Comparison of ENCODE assay signal across 2 fruit fly cellular contexts in genomic region chr2L:12005436-12006396, dm6.
A peak's percentile ranks its signal among the peaks of the same experiment; 100 is the strongest.
TF ChIP-seq lines count a peak whose summit lies in the region.

No protein-coding gene starts in this region.

TF ChIP-seq in whole organism, adult, 20 proteins besides CTCF, POLR2A, EP300 and RAD21 (continued from another document):
- TF ChIP-seq Clk (GFP tag; optimal IDR thresholded peaks at IDR 0.05; lab: Kevin White, UChicago), result no peak
- no peak for TF ChIP-seq CG7045 (GFP tag; optimal IDR thresholded peaks at IDR 0.05; lab: Kevin White, UChicago)

TF ChIP-seq in whole organism, embryonic, 481 proteins besides CTCF, POLR2A, EP300 and RAD21 (continued from another document):
- TF ChIP-seq kah (GFP tag; optimal IDR thresholded peaks at IDR 0.05; lab: Kevin White, UChicago) (peak; percentile 93), lab (GFP tag; optimal IDR thresholded peaks at IDR 0.05; lab: Kevin White, UChicago) (peak; percentile 14), unc-4 (GFP tag; IDR thresholded peaks at IDR 0.05; lab: Robert Waterston, UW; ENCODE audit: partially characterized antibody) (no peak), CG18599 (GFP tag; optimal IDR thresholded peaks at IDR 0.05; lab: Kevin White, UChicago) (peak; percentile 40), CG8290 (GFP tag; optimal IDR thresholded peaks at IDR 0.05; lab: Kevin White, UChicago) (no peak), CG8290 (tag; optimal IDR thresholded peaks at IDR 0.05; lab: Kevin White, UChicago) (peak in 1 of 2 experiments; percentile 55), CG34376 (GFP tag; optimal IDR thresholded peaks at IDR 0.05; lab: Kevin White, UChicago) (peak; percentile 47), gsb-n (tag; optimal IDR thresholded peaks at IDR 0.05; lab: Kevin White, UChicago) (peak; percentile 82), sqz (GFP tag; optimal IDR thresholded peaks at IDR 0.05; lab: Kevin White, UChicago) (peak; percentile 92), org-1 (GFP tag; optimal IDR thresholded peaks at IDR 0.05; lab: Kevin White, UChicago) (peak; percentile 28), gcm2 (GFP tag; optimal IDR thresholded peaks at IDR 0.05; lab: Kevin White, UChicago) (no peak), Deaf1 (tag; optimal IDR thresholded peaks at IDR 0.05; lab: Kevin White, UChicago) (peak; percentile 10), CG15269 (tag; optimal IDR thresholded peaks at IDR 0.05; lab: Kevin White, UChicago) (peak; percentile 41), Abd-B (GFP tag; optimal IDR thresholded peaks at IDR 0.05; lab: Kevin White, UChicago) (peak; percentile 81), Hmr (GFP tag; optimal IDR thresholded peaks at IDR 0.05; lab: Kevin White, UChicago) (peak; percentile 39), HmgZ (tag; optimal IDR thresholded peaks at IDR 0.05; lab: Kevin White, UChicago) (peak; percentile 51), tll (GFP tag; optimal IDR thresholded peaks at IDR 0.05; lab: Kevin White, UChicago) (no peak), CG43689 (GFP tag; IDR thresholded peaks at IDR 0.05; lab: Robert Waterston, UW) (no peak), NfI (GFP tag; optimal IDR thresholded peaks at IDR 0.05; lab: Kevin White, UChicago) (peak; percentile 87), CG15601 (tag; optimal IDR thresholded peaks at IDR 0.05; lab: Kevin White, UChicago) (peak; percentile 21), cwo (GFP tag; optimal IDR thresholded peaks at IDR 0.05; lab: Kevin White, UChicago) (peak; percentile 84), kni (GFP tag; optimal IDR thresholded peaks at IDR 0.05; lab: Kevin White, UChicago) (peak; percentile 95), bigmax (GFP tag; optimal IDR thresholded peaks at IDR 0.05; lab: Kevin White, UChicago) (no peak), B-H2 (GFP tag; optimal IDR thresholded peaks at IDR 0.05; lab: Kevin White, UChicago) (peak; percentile 17), CG1832 (GFP tag; optimal IDR thresholded peaks at IDR 0.05; lab: Kevin White, UChicago) (peak; percentile 15), CG4854 (GFP tag; optimal IDR thresholded peaks at IDR 0.05; lab: Kevin White, UChicago) (no peak), sob (GFP tag; IDR thresholded peaks at IDR 0.05; lab: Robert Waterston, UW) (no peak), mirr (GFP tag; optimal IDR thresholded peaks at IDR 0.05; lab: Kevin White, UChicago) (peak; percentile 71), CrebB (tag; optimal IDR thresholded peaks at IDR 0.05; lab: Kevin White, UChicago) (peak; percentile 3), Vsx1 (GFP tag; optimal IDR thresholded peaks at IDR 0.05; lab: Kevin White, UChicago) (peak; percentile 86), Blimp-1 (GFP tag; optimal IDR thresholded peaks at IDR 0.05; lab: Kevin White, UChicago) (peak; percentile 73), pros (GFP tag; optimal IDR thresholded peaks at IDR 0.05; lab: Kevin White, UChicago) (peak; percentile 50), Fer1 (GFP tag; optimal IDR thresholded peaks at IDR 0.05; lab: Kevin White, UChicago) (peak; percentile 35), sd (tag; optimal IDR thresholded peaks at IDR 0.05; lab: Kevin White, UChicago) (peak; percentile 93), CG12155 (GFP tag; optimal IDR thresholded peaks at IDR 0.05; lab: Kevin White, UChicago) (no peak), Med (GFP tag; lab: Kevin White, UChicago) (peak; percentile 84), Hr78 (GFP tag; optimal IDR thresholded peaks at IDR 0.05; lab: Kevin White, UChicago) (peak in 1 of 2 experiments; percentile 99), CG12769 (tag; optimal IDR thresholded peaks at IDR 0.05; lab: Kevin White, UChicago) (peak; percentile 100), Ets65A (GFP tag; lab: Kevin White, UChicago) (no peak), Dp (GFP tag; optimal IDR thresholded peaks at IDR 0.05; lab: Kevin White, UChicago) (peak; percentile 13), CG8281 (tag; optimal IDR thresholded peaks at IDR 0.05; lab: Kevin White, UChicago) (no peak), eyg (GFP tag; optimal IDR thresholded peaks at IDR 0.05; lab: Kevin White, UChicago) (no peak), run (tag; optimal IDR thresholded peaks at IDR 0.05; lab: Kevin White, UChicago) (peak; percentile 97), CG13894 (tag; optimal IDR thresholded peaks at IDR 0.05; lab: Kevin White, UChicago) (peak; percentile 86), ftz-f1 (GFP tag; optimal IDR thresholded peaks at IDR 0.05; lab: Kevin White, UChicago) (peak; percentile 13), CG12659 (GFP tag; optimal IDR thresholded peaks at IDR 0.05; lab: Kevin White, UChicago) (no peak), Pdp1 (GFP tag; optimal IDR thresholded peaks at IDR 0.05; lab: Kevin White, UChicago) (peak in 1 of 2 experiments; percentile 20), CG10543 (GFP tag; optimal IDR thresholded peaks at IDR 0.05; lab: Kevin White, UChicago) (peak; percentile 98), CG12299 (tag; optimal IDR thresholded peaks at IDR 0.05; lab: Kevin White, UChicago) (peak; percentile 13), Taf1 (GFP tag; IDR thresholded peaks at IDR 0.05; lab: Robert Waterston, UW) (no peak)
